Worm (Caenorhabditis elegans) whole organism, mixed stage, embryonic: ENCODE results near the gene bmy-1.

Experiments
- ces-1 ChIP-seq: fragments of 150-350 bp; optimal IDR thresholded peaks from 2 replicates; lab custom pipeline; 2014; ENCODE audit warnings: missing biosample characterization, missing genetic modification reagents, missing genetic modification characterization
- elt-1 ChIP-seq: sonication (generic microtip); optimal IDR thresholded peaks from 2 replicates; lab custom pipeline; 2017; ENCODE audit warnings: missing genetic modification characterization, mild to moderate bottlenecking, missing compliant biosample characterization, antibody characterized with exemption, moderate library complexity, borderline replicate concordance; ENCODE audit not compliant: insufficient read depth
- elt-3 ChIP-seq: fragments of 150-350 bp; optimal IDR thresholded peaks from 2 replicates; lab custom pipeline; 2014; ENCODE audit warnings: missing biosample characterization, missing genetic modification characterization
- lin-13 ChIP-seq: fragments of 150-350 bp; optimal IDR thresholded peaks from 2 replicates; lab custom pipeline; 2014; ENCODE audit warnings: missing biosample characterization, missing genetic modification characterization
- lin-32 ChIP-seq: fragments of 200-800 bp; sonication (Bioruptor generic); optimal IDR thresholded peaks from 2 replicates; lab custom pipeline; 2018; ENCODE audit warnings: mild to moderate bottlenecking, missing genetic modification characterization, missing compliant biosample characterization
- lsy-2 ChIP-seq: fragments of 150-350 bp; optimal IDR thresholded peaks from 2 replicates; lab custom pipeline; 2014; ENCODE audit warnings: missing biosample characterization, missing genetic modification characterization
- nhr-237 ChIP-seq: fragments of 150-350 bp; optimal IDR thresholded peaks from 2 replicates; lab custom pipeline; 2014; ENCODE audit warnings: missing biosample characterization, missing genetic modification characterization
- nhr-76 ChIP-seq: sonication (generic microtip); optimal IDR thresholded peaks from 2 replicates; lab custom pipeline; 2017; ENCODE audit warnings: missing biosample characterization, missing genetic modification characterization
- pha-4 ChIP-seq: fragments of 150-350 bp; optimal IDR thresholded peaks from 2 replicates; lab custom pipeline; 2018; ENCODE audit warnings: missing biosample characterization, missing genetic modification reagents, missing genetic modification characterization
- sem-2 ChIP-seq: fragments of 200-800 bp; sonication (Bioruptor generic); optimal IDR thresholded peaks from 2 replicates; lab custom pipeline; 2018; ENCODE audit warnings: mild to moderate bottlenecking, missing genetic modification characterization, missing compliant biosample characterization
- snpc-4 ChIP-seq: fragments of 150-350 bp; optimal IDR thresholded peaks from 2 replicates; lab custom pipeline; 2014; ENCODE audit warnings: missing biosample characterization, missing genetic modification characterization
- ztf-11 ChIP-seq: fragments of 150-350 bp; optimal IDR thresholded peaks from 2 replicates; lab custom pipeline; 2014; ENCODE audit warnings: missing biosample characterization, missing genetic modification characterization

DNA sequence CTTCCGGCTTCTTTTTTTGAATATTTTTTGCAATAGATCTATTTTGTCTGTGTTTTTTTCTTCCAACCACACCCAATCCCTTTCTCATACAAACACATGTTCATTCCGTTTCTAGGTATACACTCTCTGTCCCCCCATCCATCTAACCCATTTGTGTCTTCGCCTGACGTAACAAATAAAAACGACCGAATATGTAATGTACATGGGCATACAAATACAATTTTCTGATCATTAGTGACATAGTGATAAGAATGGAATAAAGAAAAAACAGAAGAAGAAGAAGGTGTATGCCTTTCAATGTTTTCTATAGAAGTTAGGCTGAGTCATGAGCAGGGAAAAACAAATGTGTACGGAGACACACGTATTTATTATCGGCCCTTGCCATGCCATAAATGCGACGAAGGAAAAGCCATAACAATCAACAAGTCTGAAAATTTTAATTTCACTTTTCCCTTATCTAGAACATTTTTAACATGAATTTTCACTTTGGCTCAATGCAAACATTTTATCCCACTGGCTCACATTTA, 24.7 kb upstream of the bmy-1 start:
- TF ChIP-seq sem-2, result no peak
- TF ChIP-seq elt-3, result no peak
- no peak for TF ChIP-seq elt-1 (tag; lab: Kevin White, UChicago)
- TF ChIP-seq pha-4 (tag; lab: Kevin White, UChicago), result no peak
- no peak for TF ChIP-seq lin-32
- TF ChIP-seq ces-1 (GFP tag; lab: Kevin White, UChicago), result no peak
- TF ChIP-seq nhr-76 (tag; lab: Kevin White, UChicago), result no peak
- TF ChIP-seq lsy-2 (tag; lab: Kevin White, UChicago), result no peak
- no peak for TF ChIP-seq ztf-11 (tag; lab: Kevin White, UChicago)
- no peak for TF ChIP-seq nhr-237
- no peak for TF ChIP-seq lin-13 (tag; lab: Kevin White, UChicago)
- no peak for TF ChIP-seq snpc-4 (tag; lab: Kevin White, UChicago)
